Fruit fly (Drosophila melanogaster) whole organism, embryonic: Measurements from ENCODE around the gene lectin-37Da.
A peak's percentile ranks its signal among the peaks of the same experiment; 100 is the strongest.

Source experiments
- ATbp ChIP-seq: fragments of 200-800 bp; sonication (Bioruptor generic); optimal IDR thresholded peaks from 2 replicates; lab custom pipeline; 2017; ENCODE audit warnings: missing biosample characterization, mild to moderate bottlenecking, missing genetic modification characterization, missing genetic modification reagents
- CG10543 ChIP-seq: fragments of 200-800 bp; sonication (Bioruptor generic); optimal IDR thresholded peaks from 3 replicates; lab custom pipeline; 2017; ENCODE audit warnings: missing biosample characterization, mild to moderate bottlenecking, missing genetic modification characterization, moderate library complexity
- CG11504 ChIP-seq: fragments of 200-800 bp; sonication (Bioruptor generic); optimal IDR thresholded peaks from 3 replicates; lab custom pipeline; 2019; ENCODE audit warnings: missing biosample characterization, mild to moderate bottlenecking, missing genetic modification characterization, moderate library complexity
- CG11560 ChIP-seq: fragments of 200-800 bp; sonication (Bioruptor generic); IDR thresholded peaks from 3 replicates; pipeline ENCODE4 v1.3.6; 2022; ENCODE audit warnings: missing biosample characterization, missing genetic modification characterization
- CG12236 ChIP-seq: fragments of 200-800 bp; sonication (Bioruptor generic); optimal IDR thresholded peaks from 2 replicates; lab custom pipeline; 2016; ENCODE audit warnings: missing biosample characterization, missing genetic modification characterization
- CG14710 ChIP-seq: fragments of 200-800 bp; sonication (Bioruptor generic); optimal IDR thresholded peaks from 3 replicates; lab custom pipeline; 2019; ENCODE audit warnings: missing biosample characterization, mild to moderate bottlenecking, missing genetic modification characterization, moderate library complexity
- CG14860 ChIP-seq: fragments of 200-800 bp; sonication (Bioruptor generic); IDR thresholded peaks from 3 replicates; pipeline ENCODE4 v1.3.6; 2022; ENCODE audit warnings: missing biosample characterization, missing genetic modification characterization; ENCODE audit not compliant: partially characterized antibody
- CG1529 ChIP-seq: fragments of 200-800 bp; sonication (Bioruptor generic); optimal IDR thresholded peaks from 3 replicates; lab custom pipeline; 2018; ENCODE audit warnings: missing biosample characterization, missing genetic modification characterization
- CG3163 ChIP-seq: fragments of 200-800 bp; sonication (Bioruptor generic); optimal IDR thresholded peaks from 3 replicates; lab custom pipeline; 2016; ENCODE audit warnings: missing biosample characterization, missing genetic modification characterization
- CG4328 ChIP-seq: fragments of 200-800 bp; sonication (Bioruptor generic); optimal IDR thresholded peaks from 3 replicates; lab custom pipeline; 2017; ENCODE audit warnings: missing biosample characterization, missing genetic modification reagents, missing genetic modification characterization
- CG4360 ChIP-seq: fragments of 200-800 bp; sonication (Bioruptor generic); IDR thresholded peaks from 2 replicates; pipeline ENCODE4 v1.3.6; 2022; ENCODE audit warnings: missing biosample characterization, missing genetic modification characterization
- CG6272 ChIP-seq: fragments of 200-800 bp; sonication (Bioruptor generic); IDR thresholded peaks from 2 replicates; pipeline ENCODE4 v1.3.6; 2022; ENCODE audit warnings: missing biosample characterization, missing genetic modification characterization
- CG6791 ChIP-seq: fragments of 200-800 bp; sonication (Bioruptor generic); IDR thresholded peaks from 3 replicates; pipeline ENCODE4 v1.3.6; 2022; ENCODE audit warnings: missing biosample characterization, missing genetic modification characterization; ENCODE audit not compliant: partially characterized antibody
- CG6854 ChIP-seq: fragments of 200-800 bp; sonication (Bioruptor generic); optimal IDR thresholded peaks from 3 replicates; lab custom pipeline; 2017; ENCODE audit warnings: missing biosample characterization, mild to moderate bottlenecking, missing genetic modification characterization
- CG7271 ChIP-seq: fragments of 200-800 bp; sonication (Bioruptor generic); optimal IDR thresholded peaks from 2 replicates; lab custom pipeline; 2018; ENCODE audit warnings: missing biosample characterization, mild to moderate bottlenecking, missing genetic modification characterization, moderate library complexity
- CG8359 ChIP-seq: fragments of 200-800 bp; sonication (Bioruptor generic); optimal IDR thresholded peaks from 2 replicates; lab custom pipeline; 2017; ENCODE audit warnings: missing biosample characterization, mild to moderate bottlenecking, missing genetic modification characterization, borderline replicate concordance
- CG8388 ChIP-seq: fragments of 200-800 bp; sonication (Bioruptor generic); optimal IDR thresholded peaks from 2 replicates; lab custom pipeline; 2019; ENCODE audit warnings: missing biosample characterization, mild to moderate bottlenecking, missing genetic modification characterization, moderate library complexity
- CG8478 ChIP-seq: fragments of >200 bp; optimal IDR thresholded peaks from 2 replicates; lab custom pipeline; 2018
- CG8944 ChIP-seq: fragments of 200-800 bp; sonication (Bioruptor generic); optimal IDR thresholded peaks from 3 replicates; lab custom pipeline; 2016; ENCODE audit warnings: missing biosample characterization, missing genetic modification characterization
- CG9932 ChIP-seq: fragments of 200-800 bp; sonication (Bioruptor generic); IDR thresholded peaks from 2 replicates; pipeline ENCODE4 v1.3.6; 2022; ENCODE audit warnings: missing biosample characterization, missing genetic modification characterization
- CTCF ChIP-seq: fragments of 200-800 bp; sonication (Bioruptor generic); optimal IDR thresholded peaks from 2 replicates; lab custom pipeline; 2017; ENCODE audit warnings: missing biosample characterization, mild to moderate bottlenecking, missing genetic modification characterization, moderate library complexity
- Ets65A ChIP-seq: fragments of 200-800 bp; sonication (Bioruptor generic); peaks from one replicate; lab custom pipeline; 2016; ENCODE audit warnings: missing biosample characterization, missing genetic modification characterization
- Hand ChIP-seq: fragments of 200-800 bp; sonication (Bioruptor generic); optimal IDR thresholded peaks from 2 replicates; lab custom pipeline; 2017; ENCODE audit warnings: mild to moderate bottlenecking, missing biosample characterization, missing genetic modification reagents, missing genetic modification characterization
- Hr51 ChIP-seq, 2 experiments: fragments of 200-800 bp; sonication (Bioruptor generic); optimal IDR thresholded peaks; 2 replicates in 1 of 2; 3 replicates in 1 of 2; lab custom pipeline; 2016 to 2018; ENCODE audit warnings: missing biosample characterization in 2 of 2, missing genetic modification characterization in 2 of 2, mild to moderate bottlenecking in 1 of 2, moderate library complexity in 1 of 2
- Jarid2 ChIP-seq: fragments of 200-800 bp; sonication (Bioruptor generic); optimal IDR thresholded peaks from 3 replicates; lab custom pipeline; 2017; ENCODE audit warnings: mild to moderate bottlenecking, missing biosample characterization, missing genetic modification reagents, missing genetic modification characterization
- Kr ChIP-seq: fragments of 200-800 bp; sonication (Bioruptor generic); optimal IDR thresholded peaks from 2 replicates; lab custom pipeline; 2017; ENCODE audit warnings: missing biosample characterization, mild to moderate bottlenecking, missing genetic modification characterization
- Nf-YB ChIP-seq: fragments of 200-800 bp; sonication (Bioruptor generic); optimal IDR thresholded peaks from 3 replicates; lab custom pipeline; 2019; ENCODE audit warnings: missing biosample characterization, mild to moderate bottlenecking, missing genetic modification characterization, moderate library complexity
- Opbp ChIP-seq: fragments of 200-800 bp; sonication (Bioruptor generic); IDR thresholded peaks from 3 replicates; pipeline ENCODE4 v1.3.6; 2022; ENCODE audit warnings: missing biosample characterization, missing genetic modification characterization; ENCODE audit not compliant: partially characterized antibody
- Ssrp ChIP-seq: fragments of 200-800 bp; sonication (Bioruptor generic); optimal IDR thresholded peaks from 2 replicates; lab custom pipeline; 2018; ENCODE audit warnings: missing biosample characterization, mild to moderate bottlenecking, missing genetic modification characterization, moderate library complexity
- Xbp1 ChIP-seq: fragments of 200-800 bp; sonication (Bioruptor generic); optimal IDR thresholded peaks from 3 replicates; lab custom pipeline; 2016; ENCODE audit warnings: missing biosample characterization, mild to moderate bottlenecking, missing genetic modification characterization
- bsh ChIP-seq, 2 experiments: fragments of 200-800 bp; sonication (Bioruptor generic); optimal IDR thresholded peaks; 2 replicates each; lab custom pipeline; 2017 to 2018; ENCODE audit warnings: mild to moderate bottlenecking in 2 of 2, missing biosample characterization in 2 of 2, missing genetic modification characterization in 2 of 2, moderate library complexity in 1 of 2
- hth ChIP-seq: fragments of >200 bp; optimal IDR thresholded peaks from 2 replicates; lab custom pipeline; 2017; ENCODE audit warnings: inconsistent platforms
- inv ChIP-seq: fragments of 200-800 bp; sonication (Bioruptor generic); IDR thresholded peaks from 2 replicates; pipeline ENCODE4 v1.3.6; 2022; ENCODE audit warnings: missing biosample characterization, missing genetic modification characterization; ENCODE audit not compliant: partially characterized antibody
- nerfin-1 ChIP-seq: fragments of 200-800 bp; sonication (Bioruptor generic); optimal IDR thresholded peaks from 3 replicates; lab custom pipeline; 2019; ENCODE audit warnings: missing biosample characterization, mild to moderate bottlenecking, missing genetic modification characterization, moderate library complexity
- pros ChIP-seq: fragments of 200-800 bp; sonication (Bioruptor generic); optimal IDR thresholded peaks from 3 replicates; lab custom pipeline; 2019; ENCODE audit warnings: missing biosample characterization, mild to moderate bottlenecking, missing genetic modification characterization, moderate library complexity
- slp2 ChIP-seq: fragments of 200-800 bp; sonication (Bioruptor generic); optimal IDR thresholded peaks from 2 replicates; lab custom pipeline; 2016; ENCODE audit warnings: missing biosample characterization, missing genetic modification characterization
- tll ChIP-seq, 2 experiments: fragments of 200-800 bp in 1 of 2; fragments of >200 bp in 1 of 2; sonication (Bioruptor generic) in 1 of 2; optimal IDR thresholded peaks; 2 replicates each; lab custom pipeline; 2017 to 2019; ENCODE audit warnings: missing biosample characterization in 2 of 2, missing genetic modification characterization in 2 of 2, mild to moderate bottlenecking in 1 of 2, moderate library complexity in 1 of 2
- zen ChIP-seq: fragments of 200-800 bp; sonication (Bioruptor generic); optimal IDR thresholded peaks from 3 replicates; lab custom pipeline; 2018; ENCODE audit warnings: missing biosample characterization, mild to moderate bottlenecking, missing genetic modification characterization, moderate library complexity

The lectin-37Da gene

dm6 chr2L:19457890-19458580 is 39.9 kb downstream of the lectin-37Da start (continued):
- TF ChIP-seq CG10543, result no peak
- no peak for TF ChIP-seq CG14710 (tag; lab: Kevin White, UChicago)
- TF ChIP-seq Ssrp, result no peak
- no peak for TF ChIP-seq CG4360
- TF ChIP-seq CG3163 (GFP tag; lab: Kevin White, UChicago), result no peak
- no peak for TF ChIP-seq CG8944 (GFP tag; lab: Kevin White, UChicago)
- TF ChIP-seq CG11504 (tag; lab: Kevin White, UChicago), result peak; percentile 0
- TF ChIP-seq CG1529 (GFP tag; lab: Kevin White, UChicago), result no peak
- TF ChIP-seq CG6791 (GFP tag; lab: Robert Waterston, UW), result no peak; the same call in 2 of the 3 replicates
- no peak for TF ChIP-seq CG6272 (GFP tag; lab: Robert Waterston, UW)
- no peak for TF ChIP-seq CG9932 (GFP tag; lab: Robert Waterston, UW)
- TF ChIP-seq slp2 (GFP tag; lab: Kevin White, UChicago), result no peak
- no peak for TF ChIP-seq Xbp1 (GFP tag; lab: Kevin White, UChicago)
- no peak for TF ChIP-seq inv (GFP tag; lab: Robert Waterston, UW)
- TF ChIP-seq CG12236 (GFP tag; lab: Kevin White, UChicago), result no peak
- peak; percentile 76 for TF ChIP-seq CG7271
- TF ChIP-seq Opbp (GFP tag; lab: Robert Waterston, UW), result no peak
- no peak for TF ChIP-seq CG6854 (GFP tag; lab: Kevin White, UChicago)
- no peak for TF ChIP-seq CG11560 (tag; lab: Robert Waterston, UW)
- TF ChIP-seq ATbp, result no peak

- TF ChIP-seq Nf-YB (peak; percentile 5), Hr51 (GFP tag; optimal IDR thresholded peaks at IDR 0.05; lab: Kevin White, UChicago) (no peak), nerfin-1 (tag; lab: Kevin White, UChicago) (peak; percentile 14), Jarid2 (GFP tag; lab: Kevin White, UChicago) (no peak), tll (GFP tag; optimal IDR thresholded peaks at IDR 0.05; lab: Kevin White, UChicago) (peak in 1 of 2 experiments; percentile 40), Kr (GFP tag; lab: Kevin White, UChicago) (peak; percentile 52), zen (tag; lab: Kevin White, UChicago) (peak; percentile 34), Hand (no peak), CG8359 (GFP tag; lab: Kevin White, UChicago) (no peak), bsh (GFP tag; optimal IDR thresholded peaks at IDR 0.05; lab: Kevin White, UChicago) (no peak), CG8388 (no peak), pros (GFP tag; lab: Kevin White, UChicago) (peak; percentile 84), CG8478 (lab: Kevin White, UChicago) (no peak), CG14860 (GFP tag; lab: Robert Waterston, UW) (no peak), CG4328 (no peak), hth (peak; percentile 1), slp2 (GFP tag; lab: Kevin White, UChicago) (no peak), Ets65A (GFP tag; lab: Kevin White, UChicago) (peak; percentile 2), CTCF (GFP tag; lab: Kevin White, UChicago) (no peak)
- TF ChIP-seq, all 482 proteins: peak for 8
Observed at dm6 chr2L:19459404-19459803, 41.3 kb downstream of the lectin-37Da start.
